Fruit fly (Drosophila melanogaster): Measurements from ENCODE around the gene CG13937.

dm6 chr3L:1880692-1881091, 2.1 kb downstream of the CG13937 start:
- TF ChIP-seq Hr96 (GFP tag; optimal IDR thresholded peaks at IDR 0.05): no peak
- no peak for TF ChIP-seq CG1620 (GFP tag; optimal IDR thresholded peaks at IDR 0.05)
- TF ChIP-seq kay (GFP tag; ENCODE audit: borderline replicate concordance): no peak
- TF ChIP-seq bab1 (GFP tag; optimal IDR thresholded peaks at IDR 0.05): no peak
- TF ChIP-seq pad (GFP tag; optimal IDR thresholded peaks at IDR 0.05): no peak
- no peak for TF ChIP-seq CG7101 (tag; optimal IDR thresholded peaks at IDR 0.05)
- no peak for TF ChIP-seq ovo (GFP tag; optimal IDR thresholded peaks at IDR 0.05)
- TF ChIP-seq Crg-1 (GFP tag; optimal IDR thresholded peaks at IDR 0.05): no peak

Measured in whole organism, adult.